Worm (Caenorhabditis elegans): ENCODE data around the gene hpl-2.

The hpl-2 gene

DNA sequence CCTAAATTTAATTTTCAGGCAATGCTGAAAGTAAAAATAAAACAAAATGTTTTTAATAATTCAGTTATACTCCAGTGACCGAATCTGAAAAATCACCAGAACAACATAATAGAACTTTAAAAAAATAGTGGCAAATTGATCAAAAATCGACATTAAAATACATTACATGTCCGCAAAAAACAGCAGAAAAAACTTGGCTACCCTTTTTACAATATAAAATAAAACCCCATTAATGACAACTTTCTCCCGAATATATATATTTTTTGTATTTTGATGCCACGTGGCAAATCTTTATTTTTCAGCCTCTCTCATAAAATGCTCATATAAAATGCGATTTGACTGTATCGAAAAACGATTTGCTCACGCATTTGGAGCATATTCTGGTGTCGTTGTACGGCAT is 26.2 kb upstream of the hpl-2 start, which contains the start of gene ptr-19 (continued):
- TF ChIP-seq jun-1 (tag; optimal IDR thresholded peaks at IDR 0.05) (no peak), ceh-82 (tag; optimal IDR thresholded peaks at IDR 0.05) (no peak)

- TF ChIP-seq ztf-7 (tag; optimal IDR thresholded peaks at IDR 0.05) (no peak), unc-62 (GFP tag; optimal IDR thresholded peaks at IDR 0.05 in 1 of 2) (peak in 1 of 2 experiments; percentile 58), unc-62 (tag; optimal IDR thresholded peaks at IDR 0.05) (no peak), aha-1 (tag) (peak; percentile 79)
Observed at ce11 chrIII:10769693-10770092, 14.4 kb upstream of the hpl-2 start.

- TF ChIP-seq hmg-1.1 (GFP tag; IDR thresholded peaks at IDR 0.05): no peak
- TF ChIP-seq hif-1 (tag; optimal IDR thresholded peaks at IDR 0.05): no peak
- TF ChIP-seq madf-5 (GFP tag; IDR thresholded peaks at IDR 0.05): no peak
- TF ChIP-seq nhr-10 (tag; optimal IDR thresholded peaks at IDR 0.05): no peak
- no peak for TF ChIP-seq F10B5.3 (tag; optimal IDR thresholded peaks at IDR 0.05)
- no peak for TF ChIP-seq nhr-11 (tag; optimal IDR thresholded peaks at IDR 0.05)
- no peak for TF ChIP-seq lsy-2 (tag; optimal IDR thresholded peaks at IDR 0.05)
- TF ChIP-seq daf-8 (GFP tag; IDR thresholded peaks at IDR 0.05): no peak
- no peak for TF ChIP-seq ztf-11 (tag; optimal IDR thresholded peaks at IDR 0.05)
- no peak for TF ChIP-seq T26A8.4 (GFP tag; IDR thresholded peaks at IDR 0.05)
- TF ChIP-seq cey-2 (tag; optimal IDR thresholded peaks at IDR 0.05; ENCODE audit: borderline replicate concordance, insufficient read depth): no peak
- TF ChIP-seq mdl-1 (tag; optimal IDR thresholded peaks at IDR 0.05): no peak
- no peak for TF ChIP-seq F37D6.2 (tag; optimal IDR thresholded peaks at IDR 0.05)
- TF ChIP-seq zfp-3 (GFP tag; conservative IDR thresholded peaks at IDR 0.05): no peak
- no peak for TF ChIP-seq F26F4.8 (GFP tag; conservative IDR thresholded peaks at IDR 0.05)
- no peak for TF ChIP-seq nhr-28 (tag; optimal IDR thresholded peaks at IDR 0.05)
- no peak for TF ChIP-seq fos-1 (tag; optimal IDR thresholded peaks at IDR 0.05)
- TF ChIP-seq vab-7 (GFP tag; IDR thresholded peaks at IDR 0.05): no peak
- peak; percentile 81 for TF ChIP-seq aha-1 (tag)
- no peak for TF ChIP-seq daf-16 (GFP tag; optimal IDR thresholded peaks at IDR 0.05)
- peak; percentile 20 for TF ChIP-seq daf-16 (tag; optimal IDR thresholded peaks at IDR 0.05)
- no peak for TF ChIP-seq D1046.2 (GFP tag; IDR thresholded peaks at IDR 0.05)
- TF ChIP-seq nhr-25 (tag; optimal IDR thresholded peaks at IDR 0.05; ENCODE audit: borderline replicate concordance, insufficient read depth): no peak
- TF ChIP-seq nhr-42 (GFP tag; IDR thresholded peaks at IDR 0.05): no peak
- no peak for TF ChIP-seq zip-2 (tag; optimal IDR thresholded peaks at IDR 0.05)
- TF ChIP-seq zag-1 (tag; optimal IDR thresholded peaks at IDR 0.05): no peak
- no peak for TF ChIP-seq F44E2.7 (GFP tag; IDR thresholded peaks at IDR 0.05)
- no peak for TF ChIP-seq lin-39 (tag; optimal IDR thresholded peaks at IDR 0.05)
- TF ChIP-seq pqm-1 (tag; optimal IDR thresholded peaks at IDR 0.05): no peak
- TF ChIP-seq nhr-6 (tag; optimal IDR thresholded peaks at IDR 0.05): no peak
- TF ChIP-seq Y5F2A.4 (GFP tag; optimal IDR thresholded peaks at IDR 0.05): no peak
- peak; percentile 34 for TF ChIP-seq mep-1 (tag; optimal IDR thresholded peaks at IDR 0.05)
- TF ChIP-seq hlh-30 (tag; optimal IDR thresholded peaks at IDR 0.05; ENCODE audit: insufficient read depth): no peak
- no peak for TF ChIP-seq skn-1 (tag; optimal IDR thresholded peaks at IDR 0.05)
- peak; percentile 70 for TF ChIP-seq ama-1 (optimal IDR thresholded peaks at IDR 0.05)
- no peak for TF ChIP-seq lin-13 (GFP tag; optimal IDR thresholded peaks at IDR 0.05)
Observed at ce11 chrIII:10763032-10763431, 7.7 kb upstream of the hpl-2 start, which contains the start of gene dpy-28. TSS of gene dpy-28 (plus strand) at chrIII:10763131.
